Worm (Caenorhabditis elegans) whole organism, mixed stage, embryonic: ENCODE results near the gene Y105C5A.9.

Source experiments
- M03D4.4 ChIP-seq: sonication (generic microtip); optimal IDR thresholded peaks from 2 replicates; lab custom pipeline; 2017; ENCODE audit warnings: mild to moderate bottlenecking, missing genetic modification characterization, missing compliant biosample characterization
- ham-2 ChIP-seq: fragments of 200-800 bp; sonication (Bioruptor generic); optimal IDR thresholded peaks from 2 replicates; lab custom pipeline; 2018; ENCODE audit warnings: mild to moderate bottlenecking, missing genetic modification characterization, missing compliant biosample characterization
- pha-4 ChIP-seq: fragments of 150-350 bp; optimal IDR thresholded peaks from 2 replicates; lab custom pipeline; 2018; ENCODE audit warnings: missing biosample characterization, missing genetic modification reagents, missing genetic modification characterization
- snpc-4 ChIP-seq: fragments of 150-350 bp; optimal IDR thresholded peaks from 2 replicates; lab custom pipeline; 2014; ENCODE audit warnings: missing biosample characterization, missing genetic modification characterization
- unc-39 ChIP-seq: fragments of 150-350 bp; optimal IDR thresholded peaks from 2 replicates; lab custom pipeline; 2014; ENCODE audit warnings: missing biosample characterization, missing genetic modification characterization
- unc-62 ChIP-seq: fragments of 150-350 bp; optimal IDR thresholded peaks from 2 replicates; lab custom pipeline; 2014; ENCODE audit warnings: missing biosample characterization, missing genetic modification reagents, missing genetic modification characterization
- zip-8 ChIP-seq: fragments of 150-350 bp; optimal IDR thresholded peaks from 2 replicates; lab custom pipeline; 2014; ENCODE audit warnings: missing biosample characterization, missing genetic modification characterization

ce11 chrIV:15616971-15617370, 14.3 kb upstream of the Y105C5A.9 start, which contains the start of gene Y105C5A.8:
- TF ChIP-seq M03D4.4 (tag; lab: Kevin White, UChicago) (no peak), snpc-4 (no peak), unc-39 (tag; lab: Kevin White, UChicago) (no peak), pha-4 (no peak), unc-62 (GFP tag; lab: Kevin White, UChicago) (no peak), zip-8 (tag; lab: Kevin White, UChicago) (no peak), ham-2 (GFP tag; lab: Kevin White, UChicago) (no peak)
